Fruit fly (Drosophila melanogaster) whole organism, embryonic: ENCODE measurements around the gene Cby.

Experiments
- Atf6 ChIP-seq: fragments of 200-800 bp; sonication (Bioruptor generic); IDR thresholded peaks from 2 replicates; pipeline ENCODE4 v1.3.6; 2022; ENCODE audit warnings: missing biosample characterization, missing genetic modification characterization
- Blimp-1 ChIP-seq: fragments of 200-800 bp; sonication (Bioruptor generic); optimal IDR thresholded peaks from 3 replicates; lab custom pipeline; 2018; ENCODE audit warnings: missing biosample characterization, missing genetic modification characterization, mild to moderate bottlenecking, moderate library complexity, missing genetic modification reagents
- CG10366 ChIP-seq: fragments of 200-800 bp; sonication (Bioruptor generic); IDR thresholded peaks from 2 replicates; pipeline ENCODE4 v1.3.6; 2022; ENCODE audit warnings: missing biosample characterization, missing genetic modification characterization
- CG10654 ChIP-seq: fragments of 200-800 bp; sonication (Bioruptor generic); optimal IDR thresholded peaks from 2 replicates; lab custom pipeline; 2016; ENCODE audit warnings: missing biosample characterization, missing genetic modification characterization
- CG11456 ChIP-seq: fragments of 200-800 bp; sonication (Bioruptor generic); IDR thresholded peaks from 3 replicates; pipeline ENCODE4 v1.3.6; 2022; ENCODE audit warnings: missing biosample characterization, missing genetic modification characterization
- CG14441 ChIP-seq: fragments of 200-800 bp; sonication (Bioruptor generic); IDR thresholded peaks from 2 replicates; pipeline ENCODE4 v1.3.6; 2022; ENCODE audit warnings: missing biosample characterization, missing genetic modification characterization
- CG15601 ChIP-seq: fragments of 200-800 bp; sonication (Bioruptor generic); optimal IDR thresholded peaks from 3 replicates; lab custom pipeline; 2019; ENCODE audit warnings: missing biosample characterization, mild to moderate bottlenecking, missing genetic modification characterization, moderate library complexity
- CG17829 ChIP-seq: fragments of 200-800 bp; optimal IDR thresholded peaks from 2 replicates; lab custom pipeline; 2019; ENCODE audit warnings: missing biosample characterization, mild to moderate bottlenecking, missing genetic modification characterization, moderate library complexity
- CG30403 ChIP-seq: fragments of 200-800 bp; sonication (Bioruptor generic); optimal IDR thresholded peaks from 3 replicates; lab custom pipeline; 2016; ENCODE audit warnings: missing biosample characterization, missing genetic modification characterization
- CG33557 ChIP-seq: fragments of 200-800 bp; sonication (Bioruptor generic); optimal IDR thresholded peaks from 2 replicates; lab custom pipeline; 2019; ENCODE audit warnings: missing biosample characterization, mild to moderate bottlenecking, missing genetic modification characterization, moderate library complexity
- CG4404 ChIP-seq: fragments of 200-800 bp; sonication (Bioruptor generic); IDR thresholded peaks from 2 replicates; pipeline ENCODE4 v1.3.6; 2022; ENCODE audit warnings: missing biosample characterization, missing genetic modification characterization
- CG5245 ChIP-seq: fragments of 200-800 bp; sonication (Bioruptor generic); optimal IDR thresholded peaks from 3 replicates; lab custom pipeline; 2016; ENCODE audit warnings: missing biosample characterization, missing genetic modification characterization
- CG6272 ChIP-seq: fragments of 200-800 bp; sonication (Bioruptor generic); IDR thresholded peaks from 2 replicates; pipeline ENCODE4 v1.3.6; 2022; ENCODE audit warnings: missing biosample characterization, missing genetic modification characterization
- CG7556 ChIP-seq: fragments of 200-800 bp; sonication (Bioruptor generic); optimal IDR thresholded peaks from 2 replicates; lab custom pipeline; 2017; ENCODE audit warnings: missing biosample characterization, mild to moderate bottlenecking, missing genetic modification characterization
- CG7839 ChIP-seq: fragments of 200-800 bp; sonication (Bioruptor generic); optimal IDR thresholded peaks from 3 replicates; lab custom pipeline; 2018; ENCODE audit warnings: missing biosample characterization, mild to moderate bottlenecking, missing genetic modification characterization, moderate library complexity
- CG7987 ChIP-seq: fragments of 200-800 bp; sonication (Bioruptor generic); optimal IDR thresholded peaks from 2 replicates; lab custom pipeline; 2018; ENCODE audit warnings: missing biosample characterization, mild to moderate bottlenecking, missing genetic modification characterization, moderate library complexity
- CG8388 ChIP-seq: fragments of 200-800 bp; sonication (Bioruptor generic); optimal IDR thresholded peaks from 2 replicates; lab custom pipeline; 2019; ENCODE audit warnings: missing biosample characterization, mild to moderate bottlenecking, missing genetic modification characterization, moderate library complexity
- CG9817 ChIP-seq: fragments of 200-800 bp; sonication (Bioruptor generic); optimal IDR thresholded peaks from 2 replicates; lab custom pipeline; 2018; ENCODE audit warnings: missing biosample characterization, mild to moderate bottlenecking, missing genetic modification characterization, moderate library complexity
- Drgx ChIP-seq: fragments of 200-800 bp; sonication (Bioruptor generic); IDR thresholded peaks from 2 replicates; pipeline ENCODE4 v1.3.6; 2022; ENCODE audit warnings: missing biosample characterization, missing genetic modification characterization
- E2f1 ChIP-seq: fragments of 200-800 bp; sonication (Bioruptor generic); IDR thresholded peaks from 2 replicates; pipeline ENCODE4 v1.3.6; 2022; ENCODE audit warnings: missing biosample characterization, missing genetic modification characterization
- Fer3 ChIP-seq: fragments of 200-800 bp; sonication (Bioruptor generic); optimal IDR thresholded peaks from 2 replicates; lab custom pipeline; 2018; ENCODE audit warnings: missing biosample characterization, mild to moderate bottlenecking, missing genetic modification characterization, moderate library complexity
- HLH3B ChIP-seq: fragments of 200-800 bp; sonication (Bioruptor generic); IDR thresholded peaks from 2 replicates; pipeline ENCODE4 v1.3.6; 2022; ENCODE audit warnings: missing biosample characterization, missing genetic modification characterization
- HmgZ ChIP-seq: fragments of 200-800 bp; sonication (Bioruptor generic); optimal IDR thresholded peaks from 2 replicates; lab custom pipeline; 2018; ENCODE audit warnings: missing biosample characterization, mild to moderate bottlenecking, missing genetic modification characterization
- Hr3 ChIP-seq: fragments of 200-800 bp; sonication (Bioruptor generic); optimal IDR thresholded peaks from 3 replicates; lab custom pipeline; 2016; ENCODE audit warnings: missing biosample characterization, missing genetic modification characterization
- Kr ChIP-seq: fragments of 200-800 bp; sonication (Bioruptor generic); optimal IDR thresholded peaks from 2 replicates; lab custom pipeline; 2017; ENCODE audit warnings: missing biosample characterization, mild to moderate bottlenecking, missing genetic modification characterization
- Meics ChIP-seq: fragments of 200-800 bp; sonication (Bioruptor generic); optimal IDR thresholded peaks from 2 replicates; lab custom pipeline; 2017; ENCODE audit warnings: missing biosample characterization, mild to moderate bottlenecking, missing genetic modification characterization
- Mrtf ChIP-seq: fragments of 200-800 bp; sonication (Bioruptor generic); IDR thresholded peaks from 3 replicates; pipeline ENCODE4 v1.3.6; 2022; ENCODE audit warnings: missing biosample characterization, missing genetic modification characterization
- Nf-YA ChIP-seq: fragments of 200-800 bp; sonication (Bioruptor generic); IDR thresholded peaks from 2 replicates; pipeline ENCODE4 v1.3.6; 2022; ENCODE audit warnings: missing biosample characterization, missing genetic modification characterization
- PHDP ChIP-seq: fragments of 200-800 bp; sonication (Bioruptor generic); optimal IDR thresholded peaks from 3 replicates; lab custom pipeline; 2018; ENCODE audit warnings: missing biosample characterization, mild to moderate bottlenecking, missing genetic modification characterization, moderate library complexity
- Pdp1 ChIP-seq, 2 experiments: fragments of 200-800 bp; sonication (Bioruptor generic); optimal IDR thresholded peaks; 3 replicates each; lab custom pipeline; 2016; ENCODE audit warnings: missing biosample characterization in 2 of 2, missing genetic modification characterization in 2 of 2, mild to moderate bottlenecking in 1 of 2, moderate library complexity in 1 of 2
- bsh ChIP-seq, 2 experiments: fragments of 200-800 bp; sonication (Bioruptor generic); optimal IDR thresholded peaks; 2 replicates each; lab custom pipeline; 2017 to 2018; ENCODE audit warnings: mild to moderate bottlenecking in 2 of 2, missing biosample characterization in 2 of 2, missing genetic modification characterization in 2 of 2, moderate library complexity in 1 of 2
- chif ChIP-seq, 2 experiments: fragments of 200-800 bp; sonication (Bioruptor generic); optimal IDR thresholded peaks; 3 replicates each; lab custom pipeline; 2016; ENCODE audit warnings: missing biosample characterization in 2 of 2, missing genetic modification characterization in 2 of 2
- esg ChIP-seq: fragments of 200-800 bp; sonication (Bioruptor generic); conservative IDR thresholded peaks from 2 replicates; pipeline ENCODE4 v1.3.6; 2022; ENCODE audit warnings: missing biosample characterization, missing genetic modification characterization
- mam ChIP-seq: fragments of 200-800 bp; sonication (Bioruptor generic); optimal IDR thresholded peaks from 3 replicates; lab custom pipeline; 2016; ENCODE audit warnings: missing biosample characterization, missing genetic modification characterization
- nerfin-2 ChIP-seq: fragments of 200-800 bp; sonication (Bioruptor generic); IDR thresholded peaks from 2 replicates; pipeline ENCODE4 v1.3.6; 2022; ENCODE audit warnings: missing biosample characterization, missing genetic modification characterization; ENCODE audit not compliant: partially characterized antibody
- phol ChIP-seq: fragments of 200-800 bp; sonication (Bioruptor generic); optimal IDR thresholded peaks from 3 replicates; lab custom pipeline; 2018; ENCODE audit warnings: missing biosample characterization, mild to moderate bottlenecking, missing genetic modification characterization, moderate library complexity
- sens-2 ChIP-seq: fragments of 200-800 bp; sonication (Bioruptor generic); IDR thresholded peaks from 2 replicates; pipeline ENCODE4 v1.3.6; 2022; ENCODE audit warnings: missing biosample characterization, missing genetic modification characterization
- sim ChIP-seq: fragments of 200-800 bp; sonication (Bioruptor generic); IDR thresholded peaks from 2 replicates; pipeline ENCODE4 v1.3.6; 2022; ENCODE audit warnings: missing biosample characterization, missing genetic modification characterization
- slbo ChIP-seq: fragments of 200-800 bp; sonication (Bioruptor generic); IDR thresholded peaks from 2 replicates; pipeline ENCODE4 v1.3.6; 2022; ENCODE audit warnings: missing biosample characterization, missing genetic modification characterization
- slou ChIP-seq: fragments of 200-800 bp; sonication (Bioruptor generic); optimal IDR thresholded peaks from 3 replicates; lab custom pipeline; 2016; ENCODE audit warnings: missing biosample characterization, missing genetic modification characterization
- ttk ChIP-seq: fragments of 200-800 bp; sonication (Bioruptor generic); IDR thresholded peaks from 2 replicates; pipeline ENCODE4 v2.1.2; 2022; ENCODE audit warnings: missing biosample characterization, missing genetic modification characterization
- tx ChIP-seq: fragments of 200-800 bp; sonication (Bioruptor generic); optimal IDR thresholded peaks from 2 replicates; lab custom pipeline; 2016; ENCODE audit warnings: missing biosample characterization, missing genetic modification characterization
- zfh1 ChIP-seq: fragments of 200-800 bp; sonication (Bioruptor generic); IDR thresholded peaks from 3 replicates; pipeline ENCODE4 v1.3.6; 2022; ENCODE audit warnings: missing biosample characterization, missing genetic modification characterization

Cby gene

dm6 chr3R:21887588-21888007 is 19.8 kb downstream of the Cby start (continued):
- TF ChIP-seq Hr3 (GFP tag; lab: Kevin White, UChicago) (peak; percentile 20), sim (GFP tag; lab: Robert Waterston, UW) (0 out of 2 replicates have a peak, but pooled peaks have one; percentile 27), slbo (GFP tag; lab: Robert Waterston, UW) (peak; percentile 55), Blimp-1 (GFP tag; lab: Kevin White, UChicago) (peak; percentile 39), slou (GFP tag; lab: Kevin White, UChicago) (peak; percentile 14), Kr (GFP tag; lab: Kevin White, UChicago) (no peak), mam (GFP tag; lab: Kevin White, UChicago) (peak; percentile 0), CG33557 (peak; percentile 13), CG7987 (GFP tag; lab: Kevin White, UChicago) (no peak), Fer3 (tag; lab: Kevin White, UChicago) (no peak), sens-2 (GFP tag; lab: Robert Waterston, UW) (no peak), PHDP (tag; lab: Kevin White, UChicago) (no peak), Nf-YA (GFP tag; lab: Robert Waterston, UW) (0 out of 2 replicates have a peak, but pooled peaks have one; percentile 23), CG10654 (no peak), CG4404 (GFP tag; lab: Robert Waterston, UW) (peak; percentile 25; the same call in 1 of the 2 replicates), CG15601 (peak; percentile 1), CG7839 (peak; percentile 75), CG5245 (GFP tag; lab: Kevin White, UChicago) (peak; percentile 33), CG10366 (GFP tag; lab: Robert Waterston, UW) (peak; percentile 19; the same call in 1 of the 2 replicates), HmgZ (tag; lab: Kevin White, UChicago) (no peak), nerfin-2 (GFP tag; lab: Robert Waterston, UW) (no peak), zfh1 (GFP tag; lab: Robert Waterston, UW) (peak; percentile 58; the same call in 1 of the 3 replicates), Meics (peak; percentile 0), CG9817 (tag; lab: Kevin White, UChicago) (peak; percentile 19), tx (GFP tag; lab: Kevin White, UChicago) (no peak), CG30403 (GFP tag; lab: Kevin White, UChicago) (peak; percentile 60), chif (GFP tag; optimal IDR thresholded peaks at IDR 0.05; lab: Kevin White, UChicago) (peak in 1 of 2 experiments; percentile 8), CG7556 (GFP tag; lab: Kevin White, UChicago) (peak; percentile 50), esg (GFP tag; lab: Robert Waterston, UW) (peak; percentile 39; the same call in 1 of the 2 replicates), HLH3B (GFP tag; lab: Robert Waterston, UW) (peak; percentile 42; the same call in 1 of the 2 replicates), Atf6 (peak; percentile 31; the same call in 1 of the 2 replicates), Drgx (GFP tag; lab: Robert Waterston, UW) (peak; percentile 53; the same call in 1 of the 2 replicates), CG14441 (peak; percentile 47), ttk (GFP tag; lab: Robert Waterston, UW) (peak; percentile 38; the same call in 1 of the 2 replicates), Pdp1 (GFP tag; optimal IDR thresholded peaks at IDR 0.05; lab: Kevin White, UChicago) (peak; percentile 33 to 37), CG8388 (GFP tag; lab: Kevin White, UChicago) (peak; percentile 32), phol (peak; percentile 51), CG6272 (GFP tag; lab: Robert Waterston, UW) (peak; percentile 23; the same call in 1 of the 2 replicates), CG11456 (GFP tag; lab: Robert Waterston, UW) (peak; percentile 57; the same call in 1 of the 3 replicates), E2f1 (peak; percentile 57), Mrtf (GFP tag; lab: Robert Waterston, UW) (0 out of 3 replicates have a peak, but pooled peaks have one; percentile 43), CG17829 (tag; lab: Kevin White, UChicago) (peak; percentile 49), bsh (GFP tag; optimal IDR thresholded peaks at IDR 0.05; lab: Kevin White, UChicago) (peak in 1 of 2 experiments; percentile 35)
